Fruit fly (Drosophila melanogaster) whole organism, prepupa: ENCODE measurements around the gene CG2898.

Source experiments
- CG11902 ChIP-seq: fragments of 200-800 bp; sonication (Bioruptor generic); optimal IDR thresholded peaks from 3 replicates; lab custom pipeline; 2016; ENCODE audit warnings: missing biosample characterization, missing genetic modification characterization
- CG4318 ChIP-seq: fragments of 200-800 bp; sonication (Bioruptor generic); optimal IDR thresholded peaks from 3 replicates; lab custom pipeline; 2017; ENCODE audit warnings: missing biosample characterization, mild to moderate bottlenecking, missing genetic modification characterization
- CG8319 ChIP-seq: fragments of 200-800 bp; sonication (Bioruptor generic); optimal IDR thresholded peaks from 3 replicates; lab custom pipeline; 2016; ENCODE audit warnings: missing biosample characterization, missing genetic modification characterization
- CG8632 ChIP-seq: fragments of 200-800 bp; sonication (Bioruptor generic); optimal IDR thresholded peaks from 3 replicates; lab custom pipeline; 2016; ENCODE audit warnings: missing biosample characterization, missing genetic modification characterization
- Hr39 ChIP-seq: fragments of 200-800 bp; sonication (Bioruptor generic); optimal IDR thresholded peaks from 2 replicates; lab custom pipeline; 2016; ENCODE audit warnings: missing biosample characterization, missing genetic modification characterization
- Lpt ChIP-seq: fragments of 200-800 bp; sonication (Bioruptor generic); optimal IDR thresholded peaks from 3 replicates; lab custom pipeline; 2016; ENCODE audit warnings: missing biosample characterization, missing genetic modification characterization

- TF ChIP-seq CG4318: no peak
- TF ChIP-seq CG8632: no peak
- TF ChIP-seq Hr39 (GFP tag; lab: Kevin White, UChicago): no peak
- no peak for TF ChIP-seq CG8319
- TF ChIP-seq CG11902: no peak
- no peak for TF ChIP-seq Lpt (GFP tag; lab: Kevin White, UChicago)
These were observed at the start of gene CG2898, which contains the start of gene CG32686 for dm6 chrX:10375216-10375615.
